Fruit fly (Drosophila melanogaster) Kc167 (cell line): ENCODE results near the gene anox.

Source experiments
- Myc ChIP-seq: fragments of >200 bp; optimal IDR thresholded peaks from 2 replicates; lab custom pipeline; 2017; ENCODE audit warnings: missing external identifiers
- Sin3A ChIP-seq: fragments of >200 bp; optimal IDR thresholded peaks from 2 replicates; lab custom pipeline; 2018; ENCODE audit warnings: missing external identifiers
- h ChIP-seq: fragments of >200 bp; optimal IDR thresholded peaks from 3 replicates; lab custom pipeline; 2018; ENCODE audit warnings: missing external identifiers
- insv ChIP-seq: fragments of >200 bp; optimal IDR thresholded peaks from 3 replicates; lab custom pipeline; 2018; ENCODE audit warnings: missing external identifiers
- ttk ChIP-seq: sonication (Bioruptor generic); optimal IDR thresholded peaks from 2 replicates; lab custom pipeline; 2017; ENCODE audit warnings: missing external identifiers

DNA sequence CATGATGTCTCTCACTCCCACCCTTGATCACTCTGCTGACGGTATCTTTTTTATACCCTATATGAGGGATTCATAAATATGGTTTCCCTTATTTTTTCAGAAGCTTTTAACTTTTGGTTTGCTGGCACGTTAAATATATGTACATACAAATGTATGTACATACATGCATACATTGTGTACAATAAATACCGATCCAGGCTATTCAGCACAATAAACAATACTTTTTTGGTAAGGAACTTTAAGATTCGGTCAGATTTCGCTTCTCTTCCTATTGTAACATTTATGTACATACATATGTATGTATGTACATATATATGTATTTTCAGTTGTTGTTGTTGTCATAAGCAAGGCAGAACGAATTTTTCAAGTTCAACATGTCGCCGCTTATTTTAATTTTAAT lies 37.1 kb downstream of the anox start:
- TF ChIP-seq Sin3A (no peak), insv (lab: Kevin White, UChicago) (no peak), h (lab: Kevin White, UChicago) (no peak), Myc (no peak), ttk (no peak)
